Fruit fly (Drosophila melanogaster) whole organism, wandering third instar larva: ENCODE results near the gene msps.

Source experiments
- CrebA ChIP-seq: fragments of 200-800 bp; sonication (Bioruptor generic); optimal IDR thresholded peaks from 2 replicates; lab custom pipeline; 2016; ENCODE audit warnings: missing biosample characterization, mild to moderate bottlenecking, missing genetic modification characterization, borderline replicate concordance
- Dfd ChIP-seq: fragments of >200 bp; optimal IDR thresholded peaks from 2 replicates; lab custom pipeline; 2017; ENCODE audit warnings: missing biosample characterization, missing genetic modification characterization
- Dif ChIP-seq: fragments of 200-275, 200-300 bp; sonication (Bioruptor generic); optimal IDR thresholded peaks from 2 replicates; lab custom pipeline; 2018; ENCODE audit warnings: missing biosample characterization, missing genetic modification characterization; ENCODE audit not compliant: partially characterized antibody
- GATAd ChIP-seq: sonication (Bioruptor generic); optimal IDR thresholded peaks from 2 replicates; lab custom pipeline; 2016; ENCODE audit warnings: missing biosample characterization, missing genetic modification characterization
- HLH106 ChIP-seq: fragments of 200-800 bp; optimal IDR thresholded peaks from 3 replicates; lab custom pipeline; 2019; ENCODE audit warnings: missing biosample characterization, mild to moderate bottlenecking, missing genetic modification characterization, moderate library complexity
- Hnf4 ChIP-seq: fragments of 200-800 bp; sonication (Bioruptor generic); optimal IDR thresholded peaks from 2 replicates; lab custom pipeline; 2016; ENCODE audit warnings: missing biosample characterization, mild to moderate bottlenecking, missing genetic modification characterization
- Hr78 ChIP-seq: fragments of >200 bp; optimal IDR thresholded peaks from 2 replicates; lab custom pipeline; 2017; ENCODE audit warnings: missing biosample characterization, missing genetic modification characterization
- Jra ChIP-seq: sonication (Bioruptor generic); optimal IDR thresholded peaks from 2 replicates; lab custom pipeline; 2016; ENCODE audit warnings: missing biosample characterization, missing genetic modification characterization
- Mio ChIP-seq: sonication (Bioruptor generic); optimal IDR thresholded peaks from 2 replicates; lab custom pipeline; 2016; ENCODE audit warnings: missing biosample characterization, missing genetic modification characterization
- Myc ChIP-seq: fragments of >200 bp; optimal IDR thresholded peaks from 2 replicates; lab custom pipeline; 2017
- N ChIP-seq: fragments of >200 bp; optimal IDR thresholded peaks from 2 replicates; lab custom pipeline; 2018; ENCODE audit warnings: missing biosample characterization, missing external identifiers, missing genetic modification characterization
- Rel ChIP-seq, 2 experiments: fragments of 200-800 bp; sonication (Bioruptor generic) in 1 of 2; optimal IDR thresholded peaks; 2 replicates in 1 of 2; 3 replicates in 1 of 2; lab custom pipeline; 2016 to 2019; ENCODE audit warnings: mild to moderate bottlenecking in 2 of 2, missing biosample characterization in 2 of 2, missing genetic modification characterization in 2 of 2, moderate library complexity in 1 of 2
- Sp1 ChIP-seq: fragments of 200-800 bp; sonication (Bioruptor generic); optimal IDR thresholded peaks from 3 replicates; lab custom pipeline; 2019; ENCODE audit warnings: missing biosample characterization, mild to moderate bottlenecking, missing genetic modification characterization, moderate library complexity
- Vsx2 ChIP-seq: fragments of 200-300, 225-300 bp; sonication (Bioruptor generic); optimal IDR thresholded peaks from 2 replicates; lab custom pipeline; 2018; ENCODE audit warnings: missing biosample characterization, missing genetic modification characterization; ENCODE audit not compliant: partially characterized antibody
- br ChIP-seq: fragments of 200-800 bp; sonication (Bioruptor generic); optimal IDR thresholded peaks from 2 replicates; lab custom pipeline; 2016; ENCODE audit warnings: missing biosample characterization, missing genetic modification characterization
- brk ChIP-seq: fragments of 200-800 bp; sonication (Bioruptor generic); optimal IDR thresholded peaks from 2 replicates; lab custom pipeline; 2016; ENCODE audit warnings: missing biosample characterization, mild to moderate bottlenecking, missing genetic modification characterization
- dl ChIP-seq, 2 experiments: fragments of 175-275, 200-275 bp in 1 of 2; fragments of 200-275 bp in 1 of 2; sonication (Bioruptor generic); optimal IDR thresholded peaks; lab custom pipeline; 2018; ENCODE audit warnings: mild to moderate bottlenecking in 2 of 2, missing biosample characterization in 2 of 2, missing genetic modification characterization in 2 of 2, moderate library complexity in 2 of 2; ENCODE audit not compliant: partially characterized antibody in 2 of 2, insufficient read depth in 1 of 2
- dmrt93B ChIP-seq: fragments of 200-800 bp; sonication (Bioruptor generic); optimal IDR thresholded peaks from 2 replicates; lab custom pipeline; 2018; ENCODE audit warnings: missing biosample characterization, mild to moderate bottlenecking, missing genetic modification characterization
- dsf ChIP-seq: sonication (Bioruptor generic); optimal IDR thresholded peaks from 2 replicates; lab custom pipeline; 2016; ENCODE audit warnings: missing biosample characterization, missing genetic modification characterization, borderline replicate concordance
- ey ChIP-seq: fragments of 200-800 bp; sonication (Bioruptor generic); optimal IDR thresholded peaks from 2 replicates; lab custom pipeline; 2016; ENCODE audit warnings: missing biosample characterization, missing genetic modification characterization
- foxo ChIP-seq, 2 experiments: fragments of 200-800 bp; sonication (Bioruptor generic); optimal IDR thresholded peaks; 2 replicates in 1 of 2; 3 replicates in 1 of 2; lab custom pipeline; 2016 to 2017; ENCODE audit warnings: missing biosample characterization in 2 of 2, missing genetic modification characterization in 2 of 2
- fru ChIP-seq: fragments of 200-800 bp; sonication (Bioruptor generic); optimal IDR thresholded peaks from 3 replicates; lab custom pipeline; 2016; ENCODE audit warnings: missing biosample characterization, mild to moderate bottlenecking, missing genetic modification characterization
- h ChIP-seq: fragments of 200-800 bp; sonication (Bioruptor generic); optimal IDR thresholded peaks from 3 replicates; lab custom pipeline; 2016; ENCODE audit warnings: missing biosample characterization, mild to moderate bottlenecking, missing genetic modification characterization
- jim ChIP-seq: fragments of 175-275, 200-325 bp; sonication (Bioruptor generic); optimal IDR thresholded peaks from 2 replicates; lab custom pipeline; 2016; ENCODE audit warnings: missing biosample characterization, mild to moderate bottlenecking, missing genetic modification characterization
- lola ChIP-seq: fragments of >200 bp; optimal IDR thresholded peaks from 2 replicates; lab custom pipeline; 2017; ENCODE audit warnings: missing biosample characterization, missing genetic modification characterization
- pan ChIP-seq: fragments of >200 bp; optimal IDR thresholded peaks from 2 replicates; lab custom pipeline; 2017
- psq ChIP-seq: fragments of 200-800 bp; sonication (Bioruptor generic); optimal IDR thresholded peaks from 3 replicates; lab custom pipeline; 2017; ENCODE audit warnings: missing biosample characterization, mild to moderate bottlenecking, missing genetic modification characterization, moderate library complexity
- rgr ChIP-seq: fragments of 200-800 bp; sonication (Bioruptor generic); optimal IDR thresholded peaks from 3 replicates; lab custom pipeline; 2016; ENCODE audit warnings: missing biosample characterization, mild to moderate bottlenecking, missing genetic modification characterization
- sv ChIP-seq: fragments of 200-800 bp; sonication (Bioruptor generic); optimal IDR thresholded peaks from 3 replicates; lab custom pipeline; 2016; ENCODE audit warnings: missing biosample characterization, missing genetic modification characterization
- tai ChIP-seq: sonication (Bioruptor generic); optimal IDR thresholded peaks from 2 replicates; lab custom pipeline; 2016; ENCODE audit warnings: missing biosample characterization, missing genetic modification characterization
- usp ChIP-seq: fragments of >200 bp; optimal IDR thresholded peaks from 2 replicates; lab custom pipeline; 2017; ENCODE audit warnings: missing biosample characterization, missing genetic modification characterization
- woc ChIP-seq: sonication (Bioruptor generic); optimal IDR thresholded peaks from 2 replicates; lab custom pipeline; 2016; ENCODE audit warnings: missing biosample characterization, mild to moderate bottlenecking, missing genetic modification characterization

msps gene

dm6 chr3R:16028651-16029050 lies 21.9 kb upstream of the msps start:
- TF ChIP-seq pan (lab: Kevin White, UChicago) (no peak), brk (GFP tag; lab: Kevin White, UChicago) (no peak), Jra (no peak), ey (no peak), dl (GFP tag; optimal IDR thresholded peaks at IDR 0.05; lab: Kevin White, UChicago; ENCODE audit: insufficient read depth in 1 of 2, partially characterized antibody in 2 of 2) (no peak), foxo (GFP tag; optimal IDR thresholded peaks at IDR 0.05; lab: Kevin White, UChicago) (no peak), rgr (GFP tag; lab: Kevin White, UChicago) (no peak), Dfd (GFP tag; lab: Kevin White, UChicago) (no peak), Vsx2 (GFP tag; lab: Kevin White, UChicago) (no peak), psq (GFP tag; lab: Kevin White, UChicago) (no peak), Hr78 (no peak), usp (no peak), N (GFP tag; lab: Kevin White, UChicago) (no peak), CrebA (GFP tag; lab: Kevin White, UChicago) (no peak), lola (GFP tag; lab: Kevin White, UChicago) (no peak)

dm6 chr3R:16029584-16029983 lies 21.0 kb upstream of the msps start:
- TF ChIP-seq lola (GFP tag; lab: Kevin White, UChicago) (no peak), h (GFP tag; lab: Kevin White, UChicago) (no peak), dmrt93B (GFP tag; lab: Kevin White, UChicago) (no peak), Dfd (GFP tag; lab: Kevin White, UChicago) (no peak), woc (GFP tag; lab: Kevin White, UChicago) (no peak), jim (GFP tag; lab: Kevin White, UChicago) (no peak), HLH106 (no peak), Dif (GFP tag; lab: Kevin White, UChicago) (no peak)

- TF ChIP-seq fru (GFP tag; lab: Kevin White, UChicago), result no peak
- no peak for TF ChIP-seq GATAd
- TF ChIP-seq rgr (GFP tag; lab: Kevin White, UChicago), result no peak
- no peak for TF ChIP-seq dmrt93B (GFP tag; lab: Kevin White, UChicago)
- no peak for TF ChIP-seq lola (GFP tag; lab: Kevin White, UChicago)
- no peak for TF ChIP-seq tai (GFP tag; lab: Kevin White, UChicago)
- no peak for TF ChIP-seq woc (GFP tag; lab: Kevin White, UChicago)
- no peak for TF ChIP-seq Jra
- TF ChIP-seq Sp1 (GFP tag; lab: Kevin White, UChicago), result no peak
- TF ChIP-seq N (GFP tag; lab: Kevin White, UChicago), result no peak
- no peak for TF ChIP-seq jim (GFP tag; lab: Kevin White, UChicago)
- TF ChIP-seq brk (GFP tag; lab: Kevin White, UChicago), result no peak
These were observed 20.2 kb upstream of the msps start for dm6 chr3R:16030445-16030844.

- TF ChIP-seq Hnf4 (no peak), CrebA (GFP tag; lab: Kevin White, UChicago) (no peak), fru (GFP tag; lab: Kevin White, UChicago) (no peak), Dif (GFP tag; lab: Kevin White, UChicago) (no peak), lola (GFP tag; lab: Kevin White, UChicago) (no peak), foxo (GFP tag; optimal IDR thresholded peaks at IDR 0.05; lab: Kevin White, UChicago) (no peak), Myc (lab: Kevin White, UChicago) (no peak), N (GFP tag; lab: Kevin White, UChicago) (no peak), usp (no peak), br (GFP tag; lab: Kevin White, UChicago) (no peak), pan (lab: Kevin White, UChicago) (no peak), dmrt93B (GFP tag; lab: Kevin White, UChicago) (no peak), Rel (GFP tag; optimal IDR thresholded peaks at IDR 0.05; lab: Kevin White, UChicago) (no peak), Rel (tag; optimal IDR thresholded peaks at IDR 0.05; lab: Kevin White, UChicago) (no peak), GATAd (no peak), psq (GFP tag; lab: Kevin White, UChicago) (no peak), Hr78 (no peak)
- TF ChIP-seq, all 38 proteins: peak for 0
These were observed 16.9 kb upstream of the msps start for dm6 chr3R:16033727-16034126.

- TF ChIP-seq Vsx2 (GFP tag; lab: Kevin White, UChicago) (no peak), psq (GFP tag; lab: Kevin White, UChicago) (no peak), Mio (GFP tag; lab: Kevin White, UChicago) (no peak), sv (GFP tag; lab: Kevin White, UChicago) (no peak), ey (no peak), brk (GFP tag; lab: Kevin White, UChicago) (no peak), jim (GFP tag; lab: Kevin White, UChicago) (no peak), rgr (GFP tag; lab: Kevin White, UChicago) (no peak), woc (GFP tag; lab: Kevin White, UChicago) (no peak), pan (lab: Kevin White, UChicago) (no peak), dsf (GFP tag; lab: Kevin White, UChicago) (no peak), h (GFP tag; lab: Kevin White, UChicago) (no peak), Dfd (GFP tag; lab: Kevin White, UChicago) (no peak), Dif (GFP tag; lab: Kevin White, UChicago) (no peak)
These were observed 16.4 kb upstream of the msps start for dm6 chr3R:16034186-16034585.
